Worm (Caenorhabditis elegans) whole organism, L1 larva: ENCODE results near the gene arl-3.

Experiments used
- C16A3.4 ChIP-seq: fragments of 150-350 bp; optimal IDR thresholded peaks from 2 replicates; lab custom pipeline; 2014; ENCODE audit warnings: missing biosample characterization, missing genetic modification characterization
- F16B12.6 ChIP-seq: fragments of 150-350 bp; optimal IDR thresholded peaks from 2 replicates; lab custom pipeline; 2014; ENCODE audit warnings: missing biosample characterization, missing genetic modification characterization
- aha-1 ChIP-seq: fragments of 150-350 bp; optimal IDR thresholded peaks from 2 replicates; lab custom pipeline; 2014; ENCODE audit warnings: missing biosample characterization, missing genetic modification characterization
- blmp-1 ChIP-seq: fragments of 150-350 bp; optimal IDR thresholded peaks from 2 replicates; lab custom pipeline; 2014; ENCODE audit warnings: missing biosample characterization, missing genetic modification characterization
- efl-1 ChIP-seq, 4 experiments: fragments of 150-350 bp; optimal IDR thresholded peaks in 3 of 4; peaks in 1 of 4; 1 replicate in 1 of 4; 2 replicates in 3 of 4; lab custom pipeline; 2014; ENCODE audit warnings: missing biosample characterization in 2 of 4, missing genetic modification characterization in 2 of 4, missing genetic modification reagents in 2 of 4
- egl-13 ChIP-seq: sonication (generic microtip); optimal IDR thresholded peaks from 2 replicates; lab custom pipeline; 2016; ENCODE audit warnings: missing genotype, missing genetic modification reagents, missing genetic modification characterization, missing compliant biosample characterization
- elt-3 ChIP-seq, 6 experiments: fragments of 150-350 bp in 1 of 6; sonication (generic microtip); optimal IDR thresholded peaks; 2 replicates each; lab custom pipeline; 2017 to 2018; ENCODE audit warnings: missing biosample characterization in 6 of 6, missing genetic modification characterization in 6 of 6, inconsistent platforms in 1 of 6
- grh-1 ChIP-seq: fragments of 200-800 bp; sonication (Bioruptor generic); IDR thresholded peaks from 2 replicates; pipeline ENCODE4 v1.3.6; 2022; ENCODE audit warnings: missing genetic modification reagents, missing genetic modification characterization, missing compliant biosample characterization
- lin-13 ChIP-seq: fragments of 150-350 bp; optimal IDR thresholded peaks from 2 replicates; lab custom pipeline; 2014; ENCODE audit warnings: missing biosample characterization, missing genetic modification reagents, missing genetic modification characterization
- lin-14 ChIP-seq: fragments of 200-800 bp; sonication (Bioruptor generic); optimal IDR thresholded peaks from 2 replicates; lab custom pipeline; 2018; ENCODE audit warnings: mild to moderate bottlenecking, missing genetic modification characterization, moderate library complexity, missing compliant biosample characterization
- lin-15B ChIP-seq: fragments of 150-350 bp; sonication (generic microtip); optimal IDR thresholded peaks from 3 replicates; lab custom pipeline; 2014; ENCODE audit warnings: missing biosample characterization, missing genetic modification characterization
- lin-35 ChIP-seq, 2 experiments: fragments of 150-350 bp; optimal IDR thresholded peaks; 2 replicates each; lab custom pipeline; 2014; ENCODE audit warnings: missing biosample characterization in 2 of 2, missing genetic modification characterization in 2 of 2, missing genetic modification reagents in 2 of 2
- lin-39 ChIP-seq: fragments of 150-350 bp; optimal IDR thresholded peaks from 2 replicates; lab custom pipeline; 2014; ENCODE audit warnings: missing biosample characterization, missing genetic modification reagents, missing genetic modification characterization
- lir-3 ChIP-seq: sonication (generic microtip); optimal IDR thresholded peaks from 2 replicates; lab custom pipeline; 2016; ENCODE audit warnings: mild to moderate bottlenecking, missing genetic modification characterization, moderate library complexity, missing compliant biosample characterization; ENCODE audit not compliant: poor library complexity
- mab-9 ChIP-seq: fragments of 200-800 bp; sonication (Bioruptor generic); IDR thresholded peaks from 2 replicates; pipeline ENCODE4 v1.3.6; 2022; ENCODE audit warnings: missing genetic modification reagents, missing genetic modification characterization, missing compliant biosample characterization
- mdl-1 ChIP-seq, 2 experiments: fragments of 150-350 bp; optimal IDR thresholded peaks; 2 replicates each; lab custom pipeline; 2014 to 2017; ENCODE audit warnings: missing biosample characterization in 2 of 2, missing genetic modification characterization in 2 of 2, inconsistent platforms in 1 of 2
- mef-2 ChIP-seq: fragments of 150-350 bp; optimal IDR thresholded peaks from 2 replicates; lab custom pipeline; 2014; ENCODE audit warnings: missing biosample characterization, missing genetic modification characterization
- mep-1 ChIP-seq: fragments of 150-350 bp; optimal IDR thresholded peaks from 2 replicates; lab custom pipeline; 2014; ENCODE audit warnings: missing biosample characterization, missing genetic modification characterization
- nhr-19 ChIP-seq: fragments of 200-800 bp; sonication (Bioruptor generic); conservative IDR thresholded peaks from 2 replicates; pipeline ENCODE4 v1.3.6; 2022; ENCODE audit warnings: missing genetic modification characterization, missing compliant biosample characterization
- nhr-20 ChIP-seq: sonication (generic microtip); optimal IDR thresholded peaks from 2 replicates; lab custom pipeline; 2016; ENCODE audit warnings: mild to moderate bottlenecking, missing genetic modification characterization, missing compliant biosample characterization
- nhr-237 ChIP-seq: fragments of 150-350 bp; optimal IDR thresholded peaks from 2 replicates; lab custom pipeline; 2014; ENCODE audit warnings: missing biosample characterization, missing genetic modification characterization
- nhr-47 ChIP-seq: sonication (generic microtip); optimal IDR thresholded peaks from 2 replicates; lab custom pipeline; 2016; ENCODE audit warnings: mild to moderate bottlenecking, missing genetic modification characterization, moderate library complexity, missing compliant biosample characterization
- nhr-71 ChIP-seq: sonication (generic microtip); optimal IDR thresholded peaks from 2 replicates; lab custom pipeline; 2016; ENCODE audit warnings: mild to moderate bottlenecking, missing genetic modification characterization, moderate library complexity, missing compliant biosample characterization
- nhr-76 ChIP-seq: sonication (generic microtip); optimal IDR thresholded peaks from 2 replicates; lab custom pipeline; 2017; ENCODE audit warnings: missing biosample characterization, missing genetic modification characterization
- nhr-85 ChIP-seq: sonication (generic microtip); peaks from one replicate; lab custom pipeline; 2016; ENCODE audit warnings: missing genetic modification characterization, inconsistent platforms, missing compliant biosample characterization
- nhr-90 ChIP-seq: sonication (generic microtip); optimal IDR thresholded peaks from 2 replicates; lab custom pipeline; 2016; ENCODE audit warnings: mild to moderate bottlenecking, missing genetic modification characterization, missing compliant biosample characterization; ENCODE audit not compliant: poor library complexity
- rnt-1 ChIP-seq: sonication (generic microtip); optimal IDR thresholded peaks from 2 replicates; lab custom pipeline; 2016; ENCODE audit warnings: mild to moderate bottlenecking, missing genetic modification characterization, moderate library complexity, missing compliant biosample characterization
- snu-23 ChIP-seq: sonication (generic microtip); optimal IDR thresholded peaks from 2 replicates; lab custom pipeline; 2016; ENCODE audit warnings: missing genetic modification characterization, missing compliant biosample characterization
- sup-37 ChIP-seq: fragments of 200-800 bp; sonication (Bioruptor generic); optimal IDR thresholded peaks from 2 replicates; lab custom pipeline; 2018; ENCODE audit warnings: mild to moderate bottlenecking, missing genetic modification characterization, missing compliant biosample characterization
- tlp-1 ChIP-seq: fragments of 150-350 bp; optimal IDR thresholded peaks from 2 replicates; lab custom pipeline; 2014; ENCODE audit warnings: missing biosample characterization, missing genetic modification characterization
- unc-86 ChIP-seq: sonication (generic microtip); optimal IDR thresholded peaks from 2 replicates; lab custom pipeline; 2016; ENCODE audit warnings: missing genetic modification characterization, missing compliant biosample characterization
- vab-15 ChIP-seq: sonication (generic microtip); optimal IDR thresholded peaks from 2 replicates; lab custom pipeline; 2017; ENCODE audit warnings: missing genotype, mild to moderate bottlenecking, missing genetic modification characterization, missing compliant biosample characterization
- ztf-4 ChIP-seq: fragments of 150-350 bp; optimal IDR thresholded peaks from 2 replicates; lab custom pipeline; 2014; ENCODE audit warnings: missing biosample characterization, missing genetic modification characterization

The arl-3 gene

DNA sequence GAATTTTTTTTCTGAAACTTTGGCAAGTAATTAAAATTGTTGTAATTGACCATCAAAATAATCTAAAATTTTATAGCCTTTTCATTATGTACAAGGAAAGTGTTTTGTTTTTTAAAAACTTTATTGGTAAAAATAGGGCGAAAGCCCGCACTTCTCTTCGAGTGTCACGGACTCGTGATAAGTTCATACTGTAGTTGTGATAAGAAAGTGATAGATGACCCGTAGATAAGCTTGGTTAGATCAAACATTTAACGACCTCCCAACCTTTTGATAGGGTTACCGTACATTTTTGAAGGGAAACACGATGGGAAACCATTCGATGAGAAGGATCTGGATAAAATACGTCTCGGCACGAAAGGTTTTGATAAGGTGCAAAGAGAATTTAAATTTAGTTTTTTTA, 10.1 kb downstream of the arl-3 start:
- no peak for TF ChIP-seq lin-39 (tag; lab: Kevin White, UChicago)
- TF ChIP-seq blmp-1 (tag; lab: Kevin White, UChicago) = peak; percentile 89
- TF ChIP-seq nhr-85 (tag; lab: Kevin White, UChicago) = peak; percentile 52
- peak in 4 of 6 experiments; percentile 79 to 83 (median 82) for TF ChIP-seq elt-3 (tag; optimal IDR thresholded peaks at IDR 0.05; lab: Kevin White, UChicago)
- TF ChIP-seq, all 84 proteins: peak for 3

DNA sequence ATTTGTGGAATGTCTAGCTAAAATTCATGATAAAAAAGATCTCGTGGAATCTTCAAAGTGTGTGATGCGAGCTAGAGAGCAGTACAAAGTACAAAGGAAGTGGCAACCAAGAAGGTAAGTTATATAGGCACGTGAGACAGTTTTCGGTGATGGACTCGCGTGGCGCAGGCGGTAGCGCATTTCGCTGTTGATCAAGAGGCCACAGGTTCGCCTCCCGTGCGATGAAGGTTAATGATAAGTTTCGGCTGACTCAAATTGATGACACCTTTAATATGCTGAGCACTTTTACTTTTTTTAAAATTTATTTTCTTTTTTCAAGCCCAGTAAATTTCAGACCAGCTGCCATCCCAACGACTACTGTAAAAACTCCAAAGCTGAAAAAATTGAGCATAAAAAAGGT, 10.7 kb downstream of the arl-3 start:
- TF ChIP-seq mdl-1 (tag; optimal IDR thresholded peaks at IDR 0.05; lab: Kevin White, UChicago) = no peak
- TF ChIP-seq lin-35 (GFP tag; optimal IDR thresholded peaks at IDR 0.05; lab: Kevin White, UChicago) = peak in 1 of 2 experiments; percentile 59
- TF ChIP-seq sup-37 = no peak
- TF ChIP-seq efl-1 (optimal IDR thresholded peaks at IDR 0.05; lab: Kevin White, UChicago) = peak in 1 of 2 experiments; percentile 14
- TF ChIP-seq efl-1 (GFP tag; optimal IDR thresholded peaks at IDR 0.05 in 1 of 2; lab: Kevin White, UChicago) = peak in 1 of 2 experiments; percentile 92
- TF ChIP-seq grh-1 (GFP tag; lab: Robert Waterston, UW) = 0 out of 2 replicates have a peak, but pooled peaks have one; percentile 15
- no peak for TF ChIP-seq lin-39 (tag; lab: Kevin White, UChicago)
- peak; percentile 39 for TF ChIP-seq snu-23 (GFP tag; lab: Kevin White, UChicago)
- no peak for TF ChIP-seq mef-2 (tag; lab: Kevin White, UChicago)
- TF ChIP-seq C16A3.4 (tag; lab: Kevin White, UChicago) = peak; percentile 0
- no peak for TF ChIP-seq lin-13
- TF ChIP-seq rnt-1 (tag; lab: Kevin White, UChicago) = peak; percentile 12
- peak; percentile 45 for TF ChIP-seq nhr-71 (tag; lab: Kevin White, UChicago)
- no peak for TF ChIP-seq F16B12.6 (tag; lab: Kevin White, UChicago)
- TF ChIP-seq nhr-90 (tag; lab: Kevin White, UChicago) = peak; percentile 61
- peak; percentile 70 for TF ChIP-seq nhr-85 (tag; lab: Kevin White, UChicago)
- TF ChIP-seq nhr-20 (tag; lab: Kevin White, UChicago) = peak; percentile 28
- TF ChIP-seq lin-14 (GFP tag; lab: Kevin White, UChicago) = no peak

DNA sequence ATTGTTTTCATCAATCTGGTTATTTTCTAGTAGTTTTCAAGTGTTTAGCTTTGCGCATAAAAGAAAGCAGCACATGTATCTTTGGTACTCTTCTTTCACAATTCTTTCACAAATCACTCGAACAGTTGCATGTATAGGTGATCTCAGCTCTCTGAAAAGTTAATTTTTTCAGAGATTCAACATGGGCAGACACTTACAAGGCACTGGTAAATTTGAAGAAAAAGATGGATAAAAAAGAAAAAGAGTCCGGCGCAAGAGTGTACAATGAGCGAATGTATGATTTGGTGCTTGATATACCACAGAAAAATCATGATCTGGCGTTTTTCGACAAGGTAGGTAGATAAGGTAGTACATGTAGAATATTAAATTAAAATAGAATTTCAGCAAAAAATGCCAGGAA, 11.9 kb downstream of the arl-3 start:
- TF ChIP-seq F16B12.6 (tag; lab: Kevin White, UChicago) (no peak), ztf-4 (no peak), nhr-47 (tag; lab: Kevin White, UChicago) (no peak), mef-2 (tag; lab: Kevin White, UChicago) (no peak), blmp-1 (tag; lab: Kevin White, UChicago) (no peak), mep-1 (tag; lab: Kevin White, UChicago) (no peak), lin-14 (GFP tag; lab: Kevin White, UChicago) (no peak), aha-1 (tag; lab: Kevin White, UChicago) (no peak), egl-13 (tag; lab: Kevin White, UChicago) (no peak), nhr-76 (tag; lab: Kevin White, UChicago) (no peak), C16A3.4 (tag; lab: Kevin White, UChicago) (no peak)

DNA sequence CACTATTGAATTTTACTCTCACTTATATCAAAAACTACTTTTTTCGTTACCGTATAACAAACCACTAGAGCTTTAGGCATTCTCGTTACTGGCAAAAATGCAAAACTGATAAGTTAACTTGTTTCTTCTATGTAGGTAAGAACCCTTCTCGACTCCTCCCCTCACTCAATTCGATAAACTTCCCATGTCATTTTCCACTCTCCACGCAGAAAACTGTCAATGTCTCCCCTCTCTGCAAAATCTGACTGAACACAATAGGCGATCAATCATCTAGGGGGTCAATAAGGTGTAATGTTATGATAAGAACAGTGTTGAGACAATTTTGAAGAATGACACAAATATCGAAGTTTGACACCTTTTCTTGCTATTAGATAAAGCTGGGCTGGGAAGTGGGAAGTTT, 12.5 kb downstream of the arl-3 start:
- TF ChIP-seq elt-3 (tag; optimal IDR thresholded peaks at IDR 0.05; lab: Kevin White, UChicago) (peak in 2 of 6 experiments; percentile 6 to 12), vab-15 (no peak), blmp-1 (tag; lab: Kevin White, UChicago) (peak; percentile 11), nhr-237 (no peak), nhr-85 (tag; lab: Kevin White, UChicago) (peak; percentile 29), lin-15B (tag; lab: Kevin White, UChicago) (no peak), nhr-19 (GFP tag; lab: Robert Waterston, UW) (no peak), lir-3 (tag; lab: Kevin White, UChicago) (no peak), unc-86 (tag; lab: Kevin White, UChicago) (no peak), aha-1 (tag; lab: Kevin White, UChicago) (no peak), mab-9 (GFP tag; lab: Robert Waterston, UW) (0 out of 2 replicates have a peak, but pooled peaks have one; percentile 32)
- TF ChIP-seq, all 84 proteins: peak for 4

DNA sequence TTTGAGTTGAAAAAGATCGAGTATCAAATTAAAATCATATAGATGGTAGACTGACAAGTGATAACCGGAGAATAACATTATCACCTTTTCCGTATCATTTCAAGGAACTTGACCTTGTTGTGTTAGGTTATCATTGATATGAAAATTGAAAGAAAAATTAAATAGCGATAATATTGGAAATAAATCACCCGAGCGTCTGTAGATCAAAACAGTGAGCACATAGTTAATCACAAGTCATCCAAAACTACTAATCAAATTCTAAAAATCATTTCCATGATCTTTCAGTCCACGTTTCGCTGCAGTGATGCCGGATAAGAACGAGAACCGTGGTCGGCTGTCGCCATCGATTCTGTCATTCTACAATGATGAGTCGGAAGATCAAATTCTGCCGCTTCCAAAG, 13.5 kb downstream of the arl-3 start:
- no peak for TF ChIP-seq tlp-1
- no peak for TF ChIP-seq efl-1 (optimal IDR thresholded peaks at IDR 0.05; lab: Kevin White, UChicago)
- no peak for TF ChIP-seq efl-1 (GFP tag; optimal IDR thresholded peaks at IDR 0.05 in 1 of 2; lab: Kevin White, UChicago)
- TF ChIP-seq elt-3 (tag; optimal IDR thresholded peaks at IDR 0.05; lab: Kevin White, UChicago) = peak in 1 of 6 experiments; percentile 13
- peak; percentile 50 for TF ChIP-seq nhr-85 (tag; lab: Kevin White, UChicago)
